Fruit fly (Drosophila melanogaster) whole organism, adult: ENCODE measurements around the gene CG2256.

Experiments used
- CG11617 ChIP-seq: fragments of 200-800 bp; sonication (Bioruptor generic); optimal IDR thresholded peaks from 2 replicates; lab custom pipeline; 2017; ENCODE audit warnings: mild to moderate bottlenecking, missing biosample characterization, missing genetic modification reagents, missing genetic modification characterization
- CG12768 ChIP-seq: fragments of 200-800 bp; sonication (Bioruptor generic); optimal IDR thresholded peaks from 2 replicates; lab custom pipeline; 2017; ENCODE audit warnings: missing biosample characterization, missing genetic modification characterization, mild to moderate bottlenecking, moderate library complexity, missing genetic modification reagents
- CG14711 ChIP-seq: fragments of 200-800 bp; sonication (Bioruptor generic); optimal IDR thresholded peaks from 2 replicates; lab custom pipeline; 2018; ENCODE audit warnings: missing biosample characterization, mild to moderate bottlenecking, missing genetic modification characterization, moderate library complexity
- CG1620 ChIP-seq: fragments of 200-800 bp; sonication (Bioruptor generic); optimal IDR thresholded peaks from 2 replicates; lab custom pipeline; 2016; ENCODE audit warnings: missing biosample characterization, missing genetic modification characterization
- CG33017 ChIP-seq: fragments of 200-800 bp; sonication (Bioruptor generic); optimal IDR thresholded peaks from 2 replicates; lab custom pipeline; 2018; ENCODE audit warnings: missing biosample characterization, mild to moderate bottlenecking, missing genetic modification characterization, moderate library complexity
- CG5204 ChIP-seq: fragments of 200-800 bp; sonication (Bioruptor generic); optimal IDR thresholded peaks from 2 replicates; lab custom pipeline; 2016; ENCODE audit warnings: missing biosample characterization, missing genetic modification characterization
- CG7045 ChIP-seq: fragments of 200-800 bp; sonication (Bioruptor generic); optimal IDR thresholded peaks from 2 replicates; lab custom pipeline; 2017; ENCODE audit warnings: missing biosample characterization, mild to moderate bottlenecking, missing genetic modification characterization
- CG7101 ChIP-seq: fragments of 200-800 bp; sonication (Bioruptor generic); optimal IDR thresholded peaks from 2 replicates; lab custom pipeline; 2018; ENCODE audit warnings: missing biosample characterization, mild to moderate bottlenecking, missing genetic modification characterization, moderate library complexity
- Clk ChIP-seq: fragments of 200-800 bp; sonication (Bioruptor generic); optimal IDR thresholded peaks from 2 replicates; lab custom pipeline; 2017; ENCODE audit warnings: missing biosample characterization, missing genetic modification characterization
- Crg-1 ChIP-seq: fragments of 200-800 bp; sonication (Bioruptor generic); optimal IDR thresholded peaks from 2 replicates; lab custom pipeline; 2016; ENCODE audit warnings: missing biosample characterization, missing genetic modification characterization
- Hr96 ChIP-seq: fragments of 200-800 bp; sonication (Bioruptor generic); optimal IDR thresholded peaks from 2 replicates; lab custom pipeline; 2016; ENCODE audit warnings: missing biosample characterization, missing genetic modification characterization
- Mnt ChIP-seq: fragments of 200-800 bp; sonication (Bioruptor generic); optimal IDR thresholded peaks from 2 replicates; lab custom pipeline; 2016; ENCODE audit warnings: missing biosample characterization, mild to moderate bottlenecking, missing genetic modification characterization
- bab1 ChIP-seq: fragments of 200-800 bp; sonication (Bioruptor generic); optimal IDR thresholded peaks from 3 replicates; lab custom pipeline; 2019; ENCODE audit warnings: missing biosample characterization, mild to moderate bottlenecking, missing genetic modification characterization, moderate library complexity
- cic ChIP-seq: fragments of 200-800 bp; sonication (Bioruptor generic); optimal IDR thresholded peaks from 2 replicates; lab custom pipeline; 2017; ENCODE audit warnings: missing biosample characterization, mild to moderate bottlenecking, missing genetic modification characterization, moderate library complexity
- cnc ChIP-seq, 2 experiments: fragments of >200 bp; optimal IDR thresholded peaks; 2 replicates each; lab custom pipeline; 2017
- ovo ChIP-seq: fragments of 200-800 bp; sonication (Bioruptor generic); optimal IDR thresholded peaks from 2 replicates; lab custom pipeline; 2016; ENCODE audit warnings: missing biosample characterization, missing genetic modification characterization
- pad ChIP-seq: fragments of 200-800 bp; sonication (Bioruptor generic); optimal IDR thresholded peaks from 3 replicates; lab custom pipeline; 2017; ENCODE audit warnings: missing biosample characterization, missing genetic modification characterization, mild to moderate bottlenecking, moderate library complexity, missing genetic modification reagents
- tj ChIP-seq: fragments of 200-800 bp; sonication (Bioruptor generic); optimal IDR thresholded peaks from 3 replicates; lab custom pipeline; 2017; ENCODE audit warnings: missing biosample characterization, mild to moderate bottlenecking, missing genetic modification characterization, moderate library complexity
- toe ChIP-seq: fragments of 200-800 bp; sonication (Bioruptor generic); optimal IDR thresholded peaks from 2 replicates; lab custom pipeline; 2016; ENCODE audit warnings: missing biosample characterization, missing genetic modification characterization

CG2256 gene

DNA sequence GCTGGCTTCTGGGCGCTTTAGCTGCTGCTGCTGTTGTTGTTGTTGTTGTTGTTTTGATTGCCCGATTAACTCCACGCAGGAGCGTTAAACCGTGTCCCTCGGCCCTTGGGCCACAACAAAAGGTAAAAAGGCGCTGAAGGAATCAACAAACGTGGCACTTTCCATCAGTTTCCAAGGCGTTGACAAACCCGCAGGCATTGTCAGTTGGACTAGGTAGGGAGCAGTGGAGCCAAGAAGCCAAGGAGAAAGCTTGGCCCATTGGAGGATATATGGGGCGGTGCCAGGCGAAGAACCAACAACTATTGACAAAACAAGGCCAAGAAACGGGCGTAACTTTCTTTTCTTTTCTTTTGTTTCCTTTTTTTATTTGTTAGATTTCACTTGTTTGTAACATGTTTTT, at the start of gene CG2256:
Gene CG2256, minus strand, starts transcription at position 101 of the 400 bp plus-strand sequence.
- TF ChIP-seq ovo (GFP tag; lab: Kevin White, UChicago), result no peak
- TF ChIP-seq CG7101, result no peak

DNA sequence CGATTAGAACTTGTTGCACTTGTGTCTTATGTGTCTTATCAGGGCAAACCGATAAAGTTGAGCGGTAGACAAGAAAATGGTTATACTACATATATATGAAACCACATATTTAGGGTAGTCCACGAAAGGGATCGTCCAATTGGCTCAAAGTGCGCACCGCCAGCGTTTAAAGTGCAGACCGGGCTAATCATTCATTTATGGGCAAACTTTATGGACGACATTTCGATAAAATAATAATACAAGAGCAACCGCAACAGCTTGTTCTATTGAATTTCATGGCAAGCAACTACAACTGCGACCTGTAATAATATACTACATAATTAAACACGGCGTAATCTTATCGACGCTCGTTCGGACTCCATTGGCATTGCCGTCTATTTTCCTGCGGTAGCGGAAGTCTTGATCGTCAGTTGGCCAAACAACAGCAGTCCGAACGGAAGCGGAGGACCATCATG, 48.4 kb upstream of the CG2256 start, which contains the start of the genes cyr and CG2120:
Gene cyr, minus strand, starts transcription at position 294 of the 455 bp plus-strand sequence.
Gene CG2120, plus strand, starts transcription at position 405 of the 455 bp plus-strand sequence.
- TF ChIP-seq CG14711 (tag; lab: Kevin White, UChicago) (no peak), cic (GFP tag; lab: Kevin White, UChicago) (no peak), ovo (GFP tag; lab: Kevin White, UChicago) (no peak), CG7045 (GFP tag; lab: Kevin White, UChicago) (no peak), cnc (optimal IDR thresholded peaks at IDR 0.05; lab: Kevin White, UChicago) (no peak), pad (GFP tag; lab: Kevin White, UChicago) (no peak), CG33017 (no peak), Mnt (no peak), tj (no peak), CG1620 (GFP tag; lab: Kevin White, UChicago) (no peak), Crg-1 (GFP tag; lab: Kevin White, UChicago) (no peak), Clk (GFP tag; lab: Kevin White, UChicago) (no peak), CG7101 (no peak), toe (no peak), Hr96 (GFP tag; lab: Kevin White, UChicago) (no peak), CG12768 (no peak), bab1 (GFP tag; lab: Kevin White, UChicago) (no peak), CG5204 (no peak)

DNA sequence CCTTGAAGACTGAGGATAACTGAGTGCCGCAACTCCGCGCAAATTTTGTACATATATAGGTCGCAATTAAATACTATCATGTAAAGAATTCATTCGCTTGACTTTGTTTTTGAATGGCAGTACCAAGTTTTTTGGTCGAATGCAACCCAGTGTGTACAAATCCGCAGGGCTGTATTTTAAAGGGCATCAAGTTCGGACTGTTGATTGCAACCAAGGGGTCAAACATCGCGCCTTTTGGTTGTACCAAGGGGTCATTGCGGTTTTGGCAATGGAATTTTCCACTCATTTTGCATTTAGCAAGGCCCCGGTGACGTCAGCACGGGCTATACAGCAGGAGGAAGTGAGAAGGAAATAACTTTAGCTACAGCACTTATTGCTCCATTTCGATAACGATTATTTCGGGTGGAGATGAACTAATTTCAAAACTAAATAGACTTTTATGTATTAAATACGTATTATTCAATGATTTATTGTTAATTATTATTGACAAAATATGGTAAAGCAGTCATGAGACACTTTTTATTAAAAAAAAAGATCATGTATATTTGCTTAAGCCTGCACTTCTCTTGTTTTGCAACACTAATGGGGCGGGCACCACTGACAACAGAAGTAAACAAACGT, 44.8 kb upstream of the CG2256 start, which contains the start of gene CG10958:
Gene CG10958, plus strand, starts transcription at position 593 of the 621 bp plus-strand sequence.
- TF ChIP-seq Mnt (peak; percentile 77), CG14711 (tag; lab: Kevin White, UChicago) (peak; percentile 80), ovo (GFP tag; lab: Kevin White, UChicago) (peak; percentile 42), Hr96 (GFP tag; lab: Kevin White, UChicago) (no peak), CG12768 (peak; percentile 40), CG5204 (no peak), cnc (optimal IDR thresholded peaks at IDR 0.05; lab: Kevin White, UChicago) (no peak), CG11617 (GFP tag; lab: Kevin White, UChicago) (peak; percentile 74), cic (GFP tag; lab: Kevin White, UChicago) (no peak), CG7045 (GFP tag; lab: Kevin White, UChicago) (no peak), toe (peak; percentile 18), tj (peak; percentile 83), CG7101 (peak; percentile 82), pad (GFP tag; lab: Kevin White, UChicago) (peak; percentile 50), Clk (GFP tag; lab: Kevin White, UChicago) (no peak), CG33017 (peak; percentile 45), bab1 (GFP tag; lab: Kevin White, UChicago) (peak; percentile 82), CG1620 (GFP tag; lab: Kevin White, UChicago) (peak; percentile 59), Crg-1 (GFP tag; lab: Kevin White, UChicago) (peak; percentile 62)

DNA sequence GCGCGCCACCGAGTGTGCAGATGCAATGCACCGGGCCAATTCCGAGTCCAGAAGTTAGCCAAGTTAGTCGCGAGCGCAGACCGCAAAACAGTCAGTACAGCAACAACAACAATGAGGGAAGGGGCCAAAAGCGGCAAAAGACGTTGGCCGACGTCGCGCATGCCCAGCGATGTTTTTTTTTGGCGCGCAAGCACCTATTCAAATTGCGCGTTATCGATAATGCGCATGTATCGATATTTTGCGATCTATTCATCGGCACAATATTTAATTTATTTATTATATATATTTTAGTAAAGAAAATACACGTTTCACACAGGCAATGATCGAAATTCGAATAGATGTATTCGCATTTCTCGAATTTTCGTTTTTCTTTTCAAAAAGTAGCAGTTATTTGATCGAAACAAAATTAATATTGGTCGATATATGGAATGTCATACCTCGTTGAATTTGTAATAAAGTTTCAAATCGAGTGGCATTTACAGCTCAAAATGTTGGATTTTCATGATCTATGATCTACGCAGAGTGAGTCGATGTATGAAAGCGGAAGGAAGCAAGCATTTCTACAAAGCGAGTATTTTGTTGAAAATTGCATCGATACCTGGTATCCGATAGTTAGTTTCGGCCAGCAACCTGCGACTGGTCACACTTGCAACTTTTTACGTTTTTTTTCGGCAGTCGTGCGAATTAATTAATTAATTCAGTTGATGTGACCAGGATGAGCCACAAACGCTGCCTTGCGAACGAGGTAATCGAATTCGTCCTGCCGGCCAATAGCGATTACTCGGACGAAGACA, 42.4 kb upstream of the CG2256 start, which contains the start of gene CG2116:
Gene CG2116, plus strand, starts transcription at position 609 of the 794 bp plus-strand sequence.
- TF ChIP-seq CG7101, result peak; percentile 7
- TF ChIP-seq Mnt, result peak; percentile 47
- peak; percentile 14 for TF ChIP-seq bab1 (GFP tag; lab: Kevin White, UChicago)
- no peak for TF ChIP-seq cnc (optimal IDR thresholded peaks at IDR 0.05; lab: Kevin White, UChicago)
- no peak for TF ChIP-seq CG33017
- TF ChIP-seq toe, result peak; percentile 8
- TF ChIP-seq pad (GFP tag; lab: Kevin White, UChicago), result peak; percentile 25
- no peak for TF ChIP-seq Clk (GFP tag; lab: Kevin White, UChicago)
- peak; percentile 24 for TF ChIP-seq CG1620 (GFP tag; lab: Kevin White, UChicago)

DNA sequence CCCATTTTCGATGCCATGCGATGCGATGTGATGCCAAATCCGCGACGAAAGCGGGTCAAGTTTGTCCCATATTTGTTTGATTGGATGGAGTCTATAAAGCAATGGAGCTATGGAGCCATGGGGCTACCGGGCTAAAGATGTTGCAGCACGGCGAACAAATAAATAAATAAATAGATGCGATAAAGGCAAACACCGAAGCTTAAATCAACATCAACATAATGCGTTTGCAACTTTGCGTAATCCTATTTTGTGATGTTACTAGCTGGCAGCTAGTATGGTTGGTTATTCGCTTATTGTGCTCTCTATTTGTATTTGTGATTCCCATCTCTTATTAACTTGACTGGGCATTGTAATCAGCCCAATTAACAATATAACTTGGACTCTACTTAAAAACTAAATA, 41.1 kb upstream of the CG2256 start:
- TF ChIP-seq CG12768 (no peak), CG33017 (no peak), cic (GFP tag; lab: Kevin White, UChicago) (no peak), ovo (GFP tag; lab: Kevin White, UChicago) (no peak), bab1 (GFP tag; lab: Kevin White, UChicago) (no peak), CG7045 (GFP tag; lab: Kevin White, UChicago) (no peak), toe (no peak), tj (no peak), CG5204 (no peak), pad (GFP tag; lab: Kevin White, UChicago) (no peak), CG14711 (tag; lab: Kevin White, UChicago) (no peak), CG7101 (no peak), Hr96 (GFP tag; lab: Kevin White, UChicago) (no peak), CG11617 (GFP tag; lab: Kevin White, UChicago) (no peak), CG1620 (GFP tag; lab: Kevin White, UChicago) (no peak), Clk (GFP tag; lab: Kevin White, UChicago) (no peak), cnc (optimal IDR thresholded peaks at IDR 0.05; lab: Kevin White, UChicago) (no peak), Crg-1 (GFP tag; lab: Kevin White, UChicago) (no peak), Mnt (no peak)

DNA sequence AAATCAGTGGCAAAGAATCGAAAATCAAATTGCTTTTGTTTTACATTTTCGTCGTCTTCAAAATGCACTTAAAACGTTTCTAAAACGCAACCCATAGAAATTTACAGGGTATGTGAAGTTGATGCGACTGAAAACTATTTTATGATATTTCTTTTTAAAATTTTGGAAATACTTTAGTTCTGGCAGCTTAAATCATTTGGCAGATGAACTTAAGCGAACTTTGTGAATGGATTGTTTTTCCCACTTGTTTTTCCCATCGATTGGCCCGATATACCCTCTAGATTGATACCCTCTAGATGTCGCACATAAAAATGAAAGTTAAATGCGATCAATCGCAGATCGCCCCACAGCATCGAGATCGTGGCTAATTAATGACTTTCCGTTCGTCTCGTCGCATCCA, 39.1 kb upstream of the CG2256 start:
- no peak for TF ChIP-seq CG11617 (GFP tag; lab: Kevin White, UChicago)
